Worm (Caenorhabditis elegans) whole organism, dauer: ENCODE results near the gene R06F6.12.

Source experiments
- unc-62 ChIP-seq: sonication (generic microtip); optimal IDR thresholded peaks from 2 replicates; lab custom pipeline; 2017; ENCODE audit warnings: missing biosample characterization, missing genetic modification reagents, missing genetic modification characterization

The R06F6.12 gene

DNA sequence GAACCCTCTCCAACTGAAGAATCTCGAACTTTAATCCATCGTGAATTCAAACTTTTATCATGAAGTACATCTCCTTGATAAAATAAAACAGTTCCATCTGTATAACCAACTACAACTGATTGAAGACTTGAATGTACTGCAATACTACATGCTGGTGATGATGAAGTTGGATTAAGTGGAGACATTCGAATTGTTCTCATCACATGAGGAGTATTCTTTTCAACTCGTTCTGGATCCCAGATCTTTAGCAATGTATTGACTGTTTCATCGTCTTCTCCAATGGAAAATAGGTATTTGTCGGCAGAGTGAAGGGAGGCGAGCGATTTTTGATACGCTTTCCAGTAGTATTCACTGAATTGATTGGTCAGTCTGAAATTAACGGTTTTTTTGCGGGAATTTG is 31.3 kb downstream of the R06F6.12 start:
- TF ChIP-seq unc-62 (GFP tag; lab: Kevin White, UChicago) = no peak

DNA sequence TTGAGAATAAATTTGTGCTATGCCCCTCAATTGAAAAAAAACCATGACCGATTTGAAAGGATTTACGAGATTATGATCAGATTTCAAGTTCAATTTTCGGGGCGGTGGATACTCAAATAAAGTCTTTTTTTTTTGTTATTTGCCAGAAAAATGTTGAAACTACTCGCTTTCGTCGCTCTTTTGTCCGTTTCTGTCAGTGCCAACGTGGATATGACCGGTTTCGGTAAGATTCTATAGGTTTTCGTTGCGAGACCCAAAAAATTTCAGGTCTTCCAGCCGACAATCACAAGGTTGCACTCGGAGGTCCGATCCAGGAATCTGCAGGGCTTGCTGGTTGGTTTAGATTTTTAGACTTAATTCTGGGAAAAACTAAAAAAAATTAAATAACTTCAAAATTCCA is 36.6 kb downstream of the R06F6.12 start, which contains the start of gene tag-209:
Gene tag-209 (plus strand): TSS at position 73 of the 400 bp plus-strand sequence.
- TF ChIP-seq unc-62 (GFP tag; lab: Kevin White, UChicago) = no peak

DNA sequence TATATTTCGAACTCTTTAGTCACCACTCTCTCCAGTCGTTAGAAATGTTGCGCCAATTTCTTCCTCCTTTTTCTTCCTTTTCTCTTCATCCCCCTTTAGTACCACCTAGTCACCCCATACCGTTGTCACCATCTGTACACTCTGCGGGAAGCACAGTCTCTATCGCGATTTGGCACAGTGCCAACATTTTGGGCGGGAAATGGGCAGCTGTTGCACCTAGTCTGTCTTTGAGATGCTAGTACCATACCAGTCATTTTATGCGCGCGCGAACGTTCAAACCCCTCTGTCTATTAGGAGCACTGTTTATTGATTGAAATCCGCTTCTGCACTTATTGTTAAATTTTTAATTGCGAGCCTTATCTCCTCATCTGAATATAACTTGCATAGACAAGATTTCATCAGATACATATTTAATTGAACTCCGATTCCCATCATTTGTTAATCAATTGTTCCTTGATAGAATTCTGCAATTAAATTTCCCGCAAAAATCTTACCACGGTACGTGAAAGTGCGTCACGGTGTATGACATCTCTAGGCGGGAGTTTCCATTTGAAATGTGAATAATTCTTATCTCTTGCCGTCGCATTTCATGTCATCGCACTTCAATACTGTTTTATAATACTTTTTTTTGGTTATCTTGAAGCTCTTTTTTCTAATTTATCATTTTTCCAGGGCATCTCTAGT is 39.0 kb downstream of the R06F6.12 start, which contains the start of gene cdl-1:
Gene cdl-1 (plus strand): TSS at position 673 of the 684 bp plus-strand sequence.
- no peak for TF ChIP-seq unc-62 (GFP tag; lab: Kevin White, UChicago)

DNA sequence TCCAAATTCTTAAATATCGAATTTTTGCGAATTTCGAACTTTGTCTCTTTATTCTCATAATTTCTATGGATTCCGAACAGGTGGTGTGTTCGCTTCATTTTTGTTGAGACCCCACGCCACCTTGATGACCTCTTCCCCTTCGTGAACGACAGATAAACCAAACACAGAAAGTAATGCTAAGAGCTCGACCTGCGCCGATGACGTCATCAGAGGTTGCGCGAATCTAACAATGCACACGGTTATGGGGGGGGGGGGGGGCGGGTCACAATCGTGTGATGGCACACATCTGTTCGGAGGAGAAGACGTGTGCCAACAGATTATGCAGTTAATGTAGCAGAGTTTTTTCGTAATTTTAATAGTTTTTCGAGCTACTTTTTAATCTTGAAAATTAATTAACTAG is 39.6 kb downstream of the R06F6.12 start:
- TF ChIP-seq unc-62 (GFP tag; lab: Kevin White, UChicago) = no peak

DNA sequence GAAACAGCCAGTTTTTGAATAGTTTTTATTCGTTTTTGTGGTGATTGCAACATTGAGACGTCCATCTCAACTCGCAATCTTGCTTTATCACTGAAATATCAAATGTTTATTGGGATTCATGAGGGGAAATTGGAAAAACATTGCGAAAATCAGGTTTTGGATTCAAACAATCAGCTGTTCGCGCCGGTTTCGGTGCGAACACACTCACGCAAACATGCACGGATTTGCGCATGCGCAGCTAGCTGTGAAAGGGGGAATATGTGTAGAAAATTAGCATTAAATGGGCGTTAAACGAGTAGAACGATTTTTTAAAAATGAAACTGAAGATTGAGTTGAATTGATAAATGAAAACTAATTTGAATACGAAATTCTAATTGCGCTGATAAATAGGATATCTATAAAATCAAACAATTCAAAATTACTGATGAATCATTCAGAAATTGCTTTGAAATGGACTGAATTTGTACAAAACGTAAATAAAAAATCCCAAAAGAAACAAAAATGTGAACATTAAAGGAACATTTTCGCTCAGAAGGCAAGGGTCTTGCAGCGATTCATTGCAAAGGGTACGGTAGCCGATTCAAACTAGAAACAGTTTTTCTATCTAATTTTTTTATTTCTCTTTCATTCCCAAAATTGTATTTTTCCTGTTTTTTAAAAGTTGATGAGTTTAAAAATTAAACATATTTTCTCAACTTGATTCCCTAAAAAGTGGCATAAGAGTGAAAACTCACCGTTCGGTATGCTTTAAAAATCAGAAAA is 40.5 kb downstream of the R06F6.12 start, which contains the start of gene ect-2:
Gene ect-2 (minus strand): TSS at position 762 of the 762 bp plus-strand sequence.
- no peak for TF ChIP-seq unc-62 (GFP tag; lab: Kevin White, UChicago)

DNA sequence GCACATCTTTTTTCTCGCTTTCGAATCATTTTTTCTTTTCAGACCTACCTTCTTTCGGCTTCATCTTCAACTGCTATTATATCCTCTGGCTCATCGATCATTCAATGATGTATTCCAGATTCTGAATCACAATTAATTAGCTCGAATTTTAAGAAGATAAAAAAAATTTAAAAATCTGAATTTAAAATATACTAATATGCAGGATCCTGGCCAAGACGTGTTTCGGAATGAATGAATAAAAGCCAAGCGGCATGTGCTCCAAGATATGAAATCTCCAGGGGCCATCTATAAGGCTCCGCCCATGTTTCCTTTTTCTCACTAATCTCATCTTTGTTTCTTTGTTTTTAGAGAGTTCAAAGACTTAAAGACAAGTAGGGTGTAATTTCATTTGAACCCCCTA is 45.9 kb downstream of the R06F6.12 start, which contains the start of gene mpz-1:
Gene mpz-1 (minus strand): TSS at position 101 of the 400 bp plus-strand sequence.
- TF ChIP-seq unc-62 (GFP tag; lab: Kevin White, UChicago) = no peak
